Worm (Caenorhabditis elegans) whole organism, L4 larva: Measurements from ENCODE around the gene str-109.

Experiments
- D1046.2 ChIP-seq: fragments of 200-800 bp; sonication (Bioruptor generic); IDR thresholded peaks from 2 replicates; pipeline ENCODE4 v1.3.6; 2022; ENCODE audit warnings: missing genetic modification characterization, missing compliant biosample characterization
- F26F4.8 ChIP-seq: fragments of 200-800 bp; sonication (Bioruptor generic); conservative IDR thresholded peaks from 2 replicates; pipeline ENCODE4 v1.3.6; 2022; ENCODE audit warnings: missing genetic modification characterization, missing compliant biosample characterization
- F37D6.2 ChIP-seq: sonication (generic microtip); optimal IDR thresholded peaks from 2 replicates; lab custom pipeline; 2016; ENCODE audit warnings: mild to moderate bottlenecking, missing genetic modification characterization, missing compliant biosample characterization
- F44E2.7 ChIP-seq: fragments of 200-800 bp; sonication (Bioruptor generic); IDR thresholded peaks from 2 replicates; pipeline ENCODE4 v2.1.2; 2022; ENCODE audit warnings: missing genetic modification characterization, missing compliant biosample characterization
- T20F7.1 ChIP-seq: fragments of 200-800 bp; sonication (Bioruptor generic); optimal IDR thresholded peaks from 2 replicates; lab custom pipeline; 2018; ENCODE audit warnings: mild to moderate bottlenecking, missing genetic modification characterization, missing compliant biosample characterization
- T26A8.4 ChIP-seq: fragments of 200-800 bp; sonication (Bioruptor generic); IDR thresholded peaks from 2 replicates; pipeline ENCODE4 v1.3.6; 2022; ENCODE audit warnings: missing genetic modification characterization, missing compliant biosample characterization
- Y48G9A.11 ChIP-seq: fragments of 200-800 bp; sonication (Bioruptor generic); IDR thresholded peaks from 2 replicates; pipeline ENCODE4 v1.3.6; 2022; ENCODE audit warnings: missing genetic modification reagents, missing genetic modification characterization, missing compliant biosample characterization
- ZK546.5 ChIP-seq, 2 experiments: sonication (generic microtip); optimal IDR thresholded peaks; 2 replicates each; lab custom pipeline; 2017; ENCODE audit warnings: missing biosample characterization in 2 of 2, missing genetic modification characterization in 2 of 2
- aha-1 ChIP-seq: fragments of 150-350 bp; peaks from one replicate; lab custom pipeline; 2014; ENCODE audit warnings: missing biosample characterization, missing genetic modification characterization
- ama-1 ChIP-seq: fragments of 150-350 bp; optimal IDR thresholded peaks from 2 replicates; lab custom pipeline; 2014; ENCODE audit warnings: inconsistent platforms, mixed read lengths
- arid-1 ChIP-seq: fragments of 200-800 bp; sonication (Bioruptor generic); conservative IDR thresholded peaks from 2 replicates; pipeline ENCODE4 v1.3.6; 2022; ENCODE audit warnings: missing genetic modification reagents, missing genetic modification characterization, missing compliant biosample characterization
- attf-4 ChIP-seq: sonication (generic microtip); optimal IDR thresholded peaks from 3 replicates; lab custom pipeline; 2017; ENCODE audit warnings: missing biosample characterization, missing genetic modification characterization
- ceh-32 ChIP-seq: sonication (generic microtip); optimal IDR thresholded peaks from 2 replicates; lab custom pipeline; 2016; ENCODE audit warnings: mild to moderate bottlenecking, missing genetic modification characterization, missing compliant biosample characterization; ENCODE audit not compliant: poor library complexity
- ceh-44 ChIP-seq: fragments of 200-800 bp; sonication (Bioruptor generic); IDR thresholded peaks from 2 replicates; pipeline ENCODE4 v1.3.6; 2022; ENCODE audit warnings: missing genetic modification reagents, missing genetic modification characterization, missing compliant biosample characterization
- ceh-82 ChIP-seq: sonication (generic microtip); optimal IDR thresholded peaks from 2 replicates; lab custom pipeline; 2017; ENCODE audit warnings: missing biosample characterization, missing genetic modification characterization
- daf-16 ChIP-seq, 3 experiments: sonication (generic microtip); optimal IDR thresholded peaks; 2 replicates each; lab custom pipeline; 2016 to 2017; ENCODE audit warnings: missing genetic modification characterization in 3 of 3, missing genetic modification reagents in 3 of 3, mild to moderate bottlenecking in 2 of 3, missing compliant biosample characterization in 2 of 3, missing biosample characterization in 1 of 3, moderate library complexity in 1 of 3
- daf-19 ChIP-seq: fragments of 200-800 bp; sonication (Bioruptor generic); conservative IDR thresholded peaks from 2 replicates; pipeline ENCODE4 v1.3.6; 2022; ENCODE audit warnings: missing genetic modification characterization, missing compliant biosample characterization
- dmd-6 ChIP-seq: fragments of 200-800 bp; sonication (Bioruptor generic); IDR thresholded peaks from 2 replicates; pipeline ENCODE4 v1.3.6; 2022; ENCODE audit warnings: missing genetic modification reagents, missing genetic modification characterization, missing compliant biosample characterization
- dmd-9 ChIP-seq: fragments of 200-800 bp; sonication (Bioruptor generic); IDR thresholded peaks from 2 replicates; pipeline ENCODE4 v1.3.6; 2022; ENCODE audit warnings: missing genetic modification reagents, missing genetic modification characterization, missing compliant biosample characterization
- dve-1 ChIP-seq: sonication (generic microtip); optimal IDR thresholded peaks from 2 replicates; lab custom pipeline; 2017; ENCODE audit warnings: antibody characterized with exemption, mild to moderate bottlenecking, missing genetic modification characterization, missing compliant biosample characterization; ENCODE audit not compliant: insufficient read depth
- egl-27 ChIP-seq: sonication (generic microtip); optimal IDR thresholded peaks from 3 replicates; lab custom pipeline; 2017; ENCODE audit warnings: missing biosample characterization, missing genetic modification reagents, missing genetic modification characterization
- fkh-10 ChIP-seq: fragments of 150-350 bp; optimal IDR thresholded peaks from 2 replicates; lab custom pipeline; 2014; ENCODE audit warnings: missing biosample characterization, missing genetic modification reagents, missing genetic modification characterization
- fos-1 ChIP-seq: fragments of 150-350 bp; optimal IDR thresholded peaks from 2 replicates; lab custom pipeline; 2014; ENCODE audit warnings: missing biosample characterization, missing genetic modification characterization
- hif-1 ChIP-seq, 2 experiments: sonication (generic microtip); optimal IDR thresholded peaks; 2 replicates each; lab custom pipeline; 2016 to 2017; ENCODE audit warnings: missing compliant biosample characterization in 2 of 2, missing genetic modification characterization in 2 of 2, missing genetic modification reagents in 2 of 2, missing genotype in 2 of 2, mild to moderate bottlenecking in 1 of 2
- hlh-11 ChIP-seq: fragments of 200-800 bp; sonication (Bioruptor generic); optimal IDR thresholded peaks from 2 replicates; lab custom pipeline; 2018; ENCODE audit warnings: mild to moderate bottlenecking, missing genetic modification characterization, missing compliant biosample characterization
- hlh-30 ChIP-seq: sonication (generic microtip); optimal IDR thresholded peaks from 2 replicates; lab custom pipeline; 2017; ENCODE audit warnings: antibody characterized with exemption, mild to moderate bottlenecking, missing genetic modification characterization, missing compliant biosample characterization; ENCODE audit not compliant: insufficient read depth
- hmg-1.1 ChIP-seq: fragments of 200-800 bp; sonication (Bioruptor generic); IDR thresholded peaks from 2 replicates; pipeline ENCODE4 v1.3.6; 2022; ENCODE audit warnings: missing genetic modification reagents, missing genetic modification characterization, missing compliant biosample characterization
- jun-1 ChIP-seq: fragments of 150-350 bp; optimal IDR thresholded peaks from 2 replicates; lab custom pipeline; 2014; ENCODE audit warnings: missing biosample characterization, missing genetic modification reagents, missing genetic modification characterization
- lim-7 ChIP-seq: fragments of 200-800 bp; sonication (Bioruptor generic); IDR thresholded peaks from 2 replicates; pipeline ENCODE4 v1.3.6; 2022; ENCODE audit warnings: missing genetic modification characterization, missing compliant biosample characterization
- lin-1 ChIP-seq: fragments of 200-800 bp; sonication (Bioruptor generic); IDR thresholded peaks from 2 replicates; pipeline ENCODE4 v1.3.6; 2022; ENCODE audit warnings: missing genetic modification reagents, missing genetic modification characterization, missing compliant biosample characterization
- lin-39 ChIP-seq: fragments of 150-350 bp; optimal IDR thresholded peaks from 2 replicates; lab custom pipeline; 2014; ENCODE audit warnings: missing biosample characterization, missing genetic modification reagents, missing genetic modification characterization
- mdt-29 ChIP-seq: fragments of 200-800 bp; sonication (Bioruptor generic); IDR thresholded peaks from 2 replicates; pipeline ENCODE4 v1.3.6; 2022; ENCODE audit warnings: missing genetic modification reagents, missing genetic modification characterization, missing compliant biosample characterization
- mep-1 ChIP-seq: fragments of 150-350 bp; sonication (generic microtip); optimal IDR thresholded peaks from 3 replicates; lab custom pipeline; 2014; ENCODE audit warnings: missing biosample characterization, missing genetic modification characterization
- nhr-11 ChIP-seq: fragments of 150-350 bp; optimal IDR thresholded peaks from 2 replicates; lab custom pipeline; 2014; ENCODE audit warnings: missing biosample characterization, missing genetic modification characterization
- nhr-25 ChIP-seq: sonication (generic microtip); optimal IDR thresholded peaks from 2 replicates; lab custom pipeline; 2017; ENCODE audit warnings: missing genetic modification characterization, mild to moderate bottlenecking, missing compliant biosample characterization, antibody characterized with exemption, moderate library complexity, borderline replicate concordance; ENCODE audit not compliant: insufficient read depth
- nhr-28 ChIP-seq: fragments of 150-350 bp; optimal IDR thresholded peaks from 2 replicates; lab custom pipeline; 2014; ENCODE audit warnings: missing biosample characterization, missing genetic modification characterization
- nhr-41 ChIP-seq: fragments of 200-800 bp; sonication (Bioruptor generic); IDR thresholded peaks from 2 replicates; pipeline ENCODE4 v1.3.6; 2022; ENCODE audit warnings: missing genetic modification reagents, missing genetic modification characterization, missing compliant biosample characterization
- pqm-1 ChIP-seq: sonication (generic microtip); optimal IDR thresholded peaks from 2 replicates; lab custom pipeline; 2017; ENCODE audit warnings: missing biosample characterization, missing genetic modification characterization
- saeg-2 ChIP-seq: fragments of 200-800 bp; sonication (Bioruptor generic); IDR thresholded peaks from 2 replicates; pipeline ENCODE4 v1.3.6; 2022; ENCODE audit warnings: missing genetic modification reagents, missing genetic modification characterization, missing compliant biosample characterization
- sdz-12 ChIP-seq: fragments of 200-800 bp; sonication (Bioruptor generic); optimal IDR thresholded peaks from 2 replicates; lab custom pipeline; 2018; ENCODE audit warnings: mild to moderate bottlenecking, missing genetic modification characterization, missing compliant biosample characterization
- set-16 ChIP-seq: fragments of 200-800 bp; sonication (Bioruptor generic); IDR thresholded peaks from 2 replicates; pipeline ENCODE4 v1.3.6; 2022; ENCODE audit warnings: missing genetic modification reagents, missing genetic modification characterization, missing compliant biosample characterization
- skn-1 ChIP-seq: fragments of 150-350 bp; optimal IDR thresholded peaks from 2 replicates; lab custom pipeline; 2014; ENCODE audit warnings: missing biosample characterization, missing genetic modification characterization
- snpc-4 ChIP-seq: fragments of 150-350 bp; optimal IDR thresholded peaks from 2 replicates; lab custom pipeline; 2014; ENCODE audit warnings: missing biosample characterization, missing genetic modification characterization
- spr-3 ChIP-seq: fragments of 200-800 bp; sonication (Bioruptor generic); optimal IDR thresholded peaks from 2 replicates; lab custom pipeline; 2018; ENCODE audit warnings: mild to moderate bottlenecking, missing genetic modification characterization, missing compliant biosample characterization
- tra-1 ChIP-seq: fragments of 200-800 bp; sonication (Bioruptor generic); IDR thresholded peaks from 2 replicates; pipeline ENCODE4 v1.3.6; 2022; ENCODE audit warnings: missing genetic modification reagents, missing genetic modification characterization, missing compliant biosample characterization
- unc-39 ChIP-seq: sonication (generic microtip); optimal IDR thresholded peaks from 2 replicates; lab custom pipeline; 2017; ENCODE audit warnings: missing biosample characterization, missing genetic modification characterization
- unc-62 ChIP-seq, 3 experiments: fragments of 150-350 bp in 1 of 3; sonication (generic microtip); optimal IDR thresholded peaks in 2 of 3; peaks in 1 of 3; 1 replicate in 1 of 3; 2 replicates in 2 of 3; lab custom pipeline; 2014 to 2017; ENCODE audit warnings: missing biosample characterization in 3 of 3, missing genetic modification characterization in 3 of 3, missing genetic modification reagents in 3 of 3, missing genotype in 1 of 3
- vab-7 ChIP-seq: fragments of 200-800 bp; sonication (Bioruptor generic); IDR thresholded peaks from 2 replicates; pipeline ENCODE4 v1.3.6; 2022; ENCODE audit warnings: missing genetic modification reagents, missing genetic modification characterization, missing compliant biosample characterization
- zfp-2 ChIP-seq: sonication (generic microtip); optimal IDR thresholded peaks from 2 replicates; lab custom pipeline; 2016; ENCODE audit warnings: mild to moderate bottlenecking, missing genetic modification characterization, missing compliant biosample characterization
- zfp-3 ChIP-seq: fragments of 200-800 bp; sonication (Bioruptor generic); conservative IDR thresholded peaks from 2 replicates; pipeline ENCODE4 v1.3.6; 2022; ENCODE audit warnings: missing genetic modification reagents, missing genetic modification characterization, missing compliant biosample characterization
- ztf-11 ChIP-seq: fragments of 150-350 bp; optimal IDR thresholded peaks from 2 replicates; lab custom pipeline; 2014; ENCODE audit warnings: missing biosample characterization, missing genetic modification characterization

The str-109 gene

ce11 chrV:16120922-16121321 is 41.1 kb downstream of the str-109 start, which contains the start of gene skr-3:
skr-3 (plus strand) TSS chrV:16121084.
- TF ChIP-seq skn-1 (tag; lab: Kevin White, UChicago) (no peak), pqm-1 (tag; lab: Kevin White, UChicago) (peak; percentile 54), unc-39 (tag; lab: Kevin White, UChicago) (no peak), F37D6.2 (no peak), jun-1 (tag; lab: Kevin White, UChicago) (no peak), ztf-11 (no peak), nhr-28 (peak; percentile 61), sdz-12 (no peak), nhr-25 (tag; lab: Kevin White, UChicago) (no peak), D1046.2 (no peak), zfp-3 (GFP tag; lab: Robert Waterston, UW) (no peak), spr-3 (GFP tag; lab: Kevin White, UChicago) (no peak), arid-1 (GFP tag; lab: Robert Waterston, UW) (no peak), saeg-2 (GFP tag; lab: Robert Waterston, UW) (no peak), lim-7 (GFP tag; lab: Robert Waterston, UW) (no peak), fos-1 (tag; lab: Kevin White, UChicago) (no peak), vab-7 (no peak), ama-1 (lab: Kevin White, UChicago) (no peak), mep-1 (tag; lab: Kevin White, UChicago) (no peak), aha-1 (no peak), lin-39 (no peak), ZK546.5 (tag; optimal IDR thresholded peaks at IDR 0.05; lab: Kevin White, UChicago) (no peak), tra-1 (GFP tag; lab: Robert Waterston, UW) (0 out of 2 replicates have a peak, but pooled peaks have one; percentile 49), snpc-4 (tag; lab: Kevin White, UChicago) (no peak), F44E2.7 (GFP tag; lab: Robert Waterston, UW) (no peak), daf-16 (GFP tag; optimal IDR thresholded peaks at IDR 0.05; lab: Kevin White, UChicago) (no peak), daf-16 (tag; optimal IDR thresholded peaks at IDR 0.05; lab: Kevin White, UChicago) (peak; percentile 66), lin-1 (GFP tag; lab: Robert Waterston, UW) (no peak), ceh-82 (no peak), egl-27 (tag; lab: Kevin White, UChicago) (no peak), hlh-11 (tag; lab: Kevin White, UChicago) (no peak), fkh-10 (GFP tag; lab: Kevin White, UChicago) (no peak), hif-1 (tag; optimal IDR thresholded peaks at IDR 0.05; lab: Kevin White, UChicago) (no peak), set-16 (GFP tag; lab: Robert Waterston, UW) (no peak), T20F7.1 (GFP tag; lab: Kevin White, UChicago) (no peak), daf-19 (GFP tag; lab: Robert Waterston, UW) (no peak), dmd-6 (GFP tag; lab: Robert Waterston, UW) (peak; percentile 49; the same call in 1 of the 2 replicates), T26A8.4 (no peak), nhr-41 (no peak), hlh-30 (tag; lab: Kevin White, UChicago) (no peak), F26F4.8 (GFP tag; lab: Robert Waterston, UW) (no peak), unc-62 (GFP tag; optimal IDR thresholded peaks at IDR 0.05 in 1 of 2; lab: Kevin White, UChicago) (peak in 1 of 2 experiments; percentile 14), unc-62 (tag; optimal IDR thresholded peaks at IDR 0.05; lab: Kevin White, UChicago) (no peak), hmg-1.1 (GFP tag; lab: Robert Waterston, UW) (no peak), ceh-44 (no peak), dmd-9 (GFP tag; lab: Robert Waterston, UW) (no peak), attf-4 (tag; lab: Kevin White, UChicago) (no peak), dve-1 (tag; lab: Kevin White, UChicago) (peak; percentile 45), Y48G9A.11 (no peak), zfp-2 (tag; lab: Kevin White, UChicago) (no peak), ceh-32 (no peak), mdt-29 (GFP tag; lab: Robert Waterston, UW) (no peak), nhr-11 (tag; lab: Kevin White, UChicago) (no peak)
